Worm (Caenorhabditis elegans) whole organism, mixed stage, embryonic: ENCODE results near the gene znf-474.

Experiments used
- M03D4.4 ChIP-seq: sonication (generic microtip); optimal IDR thresholded peaks from 2 replicates; lab custom pipeline; 2017; ENCODE audit warnings: mild to moderate bottlenecking, missing genetic modification characterization, missing compliant biosample characterization
- bed-3 ChIP-seq: fragments of 200-800 bp; sonication (Bioruptor generic); optimal IDR thresholded peaks from 3 replicates; lab custom pipeline; 2018; ENCODE audit warnings: mild to moderate bottlenecking, missing genetic modification characterization, moderate library complexity, missing compliant biosample characterization
- blmp-1 ChIP-seq: fragments of 150-350 bp; optimal IDR thresholded peaks from 2 replicates; lab custom pipeline; 2014; ENCODE audit warnings: missing biosample characterization, missing genetic modification characterization
- ceh-39 ChIP-seq: fragments of 150-350 bp; optimal IDR thresholded peaks from 2 replicates; lab custom pipeline; 2014; ENCODE audit warnings: missing biosample characterization, missing genetic modification characterization
- ceh-43 ChIP-seq: fragments of 200-800 bp; sonication (Bioruptor generic); optimal IDR thresholded peaks from 2 replicates; lab custom pipeline; 2018; ENCODE audit warnings: mild to moderate bottlenecking, missing genetic modification characterization, moderate library complexity, missing compliant biosample characterization
- ceh-83 ChIP-seq: fragments of 200-800 bp; sonication (Bioruptor generic); optimal IDR thresholded peaks from 2 replicates; lab custom pipeline; 2018; ENCODE audit warnings: mild to moderate bottlenecking, missing genetic modification characterization, missing compliant biosample characterization
- ces-1 ChIP-seq: fragments of 150-350 bp; optimal IDR thresholded peaks from 2 replicates; lab custom pipeline; 2014; ENCODE audit warnings: missing biosample characterization, missing genetic modification reagents, missing genetic modification characterization
- cnd-1 ChIP-seq: fragments of 200-800 bp; sonication (Bioruptor generic); optimal IDR thresholded peaks from 2 replicates; lab custom pipeline; 2018; ENCODE audit warnings: mild to moderate bottlenecking, missing genetic modification characterization, missing compliant biosample characterization
- drap-1 ChIP-seq: fragments of 200-800 bp; sonication (Bioruptor generic); optimal IDR thresholded peaks from 3 replicates; lab custom pipeline; 2018; ENCODE audit warnings: mild to moderate bottlenecking, missing genetic modification characterization, missing compliant biosample characterization
- elt-1 ChIP-seq: sonication (generic microtip); optimal IDR thresholded peaks from 2 replicates; lab custom pipeline; 2017; ENCODE audit warnings: missing genetic modification characterization, mild to moderate bottlenecking, missing compliant biosample characterization, antibody characterized with exemption, moderate library complexity, borderline replicate concordance; ENCODE audit not compliant: insufficient read depth
- elt-3 ChIP-seq: fragments of 150-350 bp; optimal IDR thresholded peaks from 2 replicates; lab custom pipeline; 2014; ENCODE audit warnings: missing biosample characterization, missing genetic modification characterization
- flh-1 ChIP-seq: fragments of 200-800 bp; sonication (Bioruptor generic); optimal IDR thresholded peaks from 2 replicates; lab custom pipeline; 2018; ENCODE audit warnings: mild to moderate bottlenecking, missing genetic modification characterization, moderate library complexity, missing compliant biosample characterization
- ham-2 ChIP-seq: fragments of 200-800 bp; sonication (Bioruptor generic); optimal IDR thresholded peaks from 2 replicates; lab custom pipeline; 2018; ENCODE audit warnings: mild to moderate bottlenecking, missing genetic modification characterization, missing compliant biosample characterization
- hlh-1 ChIP-seq: fragments of 150-350 bp; optimal IDR thresholded peaks from 2 replicates; lab custom pipeline; 2014; ENCODE audit warnings: missing biosample characterization, missing genetic modification reagents, missing genetic modification characterization
- lin-13 ChIP-seq: fragments of 150-350 bp; optimal IDR thresholded peaks from 2 replicates; lab custom pipeline; 2014; ENCODE audit warnings: missing biosample characterization, missing genetic modification characterization
- lin-32 ChIP-seq: fragments of 200-800 bp; sonication (Bioruptor generic); optimal IDR thresholded peaks from 2 replicates; lab custom pipeline; 2018; ENCODE audit warnings: mild to moderate bottlenecking, missing genetic modification characterization, missing compliant biosample characterization
- lsy-2 ChIP-seq: fragments of 150-350 bp; optimal IDR thresholded peaks from 2 replicates; lab custom pipeline; 2014; ENCODE audit warnings: missing biosample characterization, missing genetic modification characterization
- mab-5 ChIP-seq: fragments of 150-350 bp; optimal IDR thresholded peaks from 2 replicates; lab custom pipeline; 2014; ENCODE audit warnings: missing biosample characterization, missing genetic modification characterization
- mep-1 ChIP-seq: fragments of 150-350 bp; optimal IDR thresholded peaks from 2 replicates; lab custom pipeline; 2017; ENCODE audit warnings: missing biosample characterization, missing genetic modification reagents, missing genetic modification characterization, inconsistent platforms
- mls-2 ChIP-seq: sonication (generic microtip); optimal IDR thresholded peaks from 2 replicates; lab custom pipeline; 2016; ENCODE audit warnings: mild to moderate bottlenecking, missing genetic modification characterization, moderate library complexity, missing compliant biosample characterization
- nhr-12 ChIP-seq: fragments of 150-350 bp; optimal IDR thresholded peaks from 2 replicates; lab custom pipeline; 2014; ENCODE audit warnings: missing biosample characterization, missing genetic modification characterization
- nhr-2 ChIP-seq: fragments of 150-350 bp; optimal IDR thresholded peaks from 2 replicates; lab custom pipeline; 2014; ENCODE audit warnings: missing biosample characterization, missing genetic modification characterization
- nhr-237 ChIP-seq: fragments of 150-350 bp; optimal IDR thresholded peaks from 2 replicates; lab custom pipeline; 2014; ENCODE audit warnings: missing biosample characterization, missing genetic modification characterization
- nhr-28 ChIP-seq: fragments of 150-350 bp; optimal IDR thresholded peaks from 2 replicates; lab custom pipeline; 2014; ENCODE audit warnings: missing biosample characterization, missing genetic modification characterization
- nhr-76 ChIP-seq: sonication (generic microtip); optimal IDR thresholded peaks from 2 replicates; lab custom pipeline; 2017; ENCODE audit warnings: missing biosample characterization, missing genetic modification characterization
- pha-4 ChIP-seq: fragments of 150-350 bp; optimal IDR thresholded peaks from 2 replicates; lab custom pipeline; 2018; ENCODE audit warnings: missing biosample characterization, missing genetic modification reagents, missing genetic modification characterization
- sem-2 ChIP-seq: fragments of 200-800 bp; sonication (Bioruptor generic); optimal IDR thresholded peaks from 2 replicates; lab custom pipeline; 2018; ENCODE audit warnings: mild to moderate bottlenecking, missing genetic modification characterization, missing compliant biosample characterization
- snpc-4 ChIP-seq: fragments of 150-350 bp; optimal IDR thresholded peaks from 2 replicates; lab custom pipeline; 2014; ENCODE audit warnings: missing biosample characterization, missing genetic modification characterization
- sptf-1 ChIP-seq: sonication (generic microtip); optimal IDR thresholded peaks from 2 replicates; lab custom pipeline; 2017; ENCODE audit warnings: mild to moderate bottlenecking, missing genetic modification characterization, moderate library complexity, missing compliant biosample characterization
- tbx-8 ChIP-seq: fragments of 200-800 bp; sonication (Bioruptor generic); optimal IDR thresholded peaks from 2 replicates; lab custom pipeline; 2018; ENCODE audit warnings: mild to moderate bottlenecking, missing genetic modification characterization, moderate library complexity, missing compliant biosample characterization
- unc-120 ChIP-seq: sonication (generic microtip); optimal IDR thresholded peaks from 2 replicates; lab custom pipeline; 2017; ENCODE audit warnings: missing genetic modification characterization, missing compliant biosample characterization; ENCODE audit not compliant: poor library complexity, severe bottlenecking
- unc-39 ChIP-seq: fragments of 150-350 bp; optimal IDR thresholded peaks from 2 replicates; lab custom pipeline; 2014; ENCODE audit warnings: missing biosample characterization, missing genetic modification characterization
- unc-62 ChIP-seq: fragments of 150-350 bp; optimal IDR thresholded peaks from 2 replicates; lab custom pipeline; 2014; ENCODE audit warnings: missing biosample characterization, missing genetic modification reagents, missing genetic modification characterization
- zip-8 ChIP-seq: fragments of 150-350 bp; optimal IDR thresholded peaks from 2 replicates; lab custom pipeline; 2014; ENCODE audit warnings: missing biosample characterization, missing genetic modification characterization
- ztf-11 ChIP-seq: fragments of 150-350 bp; optimal IDR thresholded peaks from 2 replicates; lab custom pipeline; 2014; ENCODE audit warnings: missing biosample characterization, missing genetic modification characterization

Gene znf-474

ce11 chrX:12171631-12172348 is 22.1 kb downstream of the znf-474 start, which contains the start of gene F57G12.1:
TSS of gene F57G12.1 (minus strand) at chrX:12171681.
- TF ChIP-seq sptf-1 (peak; percentile 66), mls-2 (peak; percentile 75), flh-1 (GFP tag; lab: Kevin White, UChicago) (no peak), M03D4.4 (peak; percentile 53), nhr-76 (tag; lab: Kevin White, UChicago) (no peak), blmp-1 (tag; lab: Kevin White, UChicago) (no peak), nhr-28 (tag; lab: Kevin White, UChicago) (no peak), sem-2 (no peak), nhr-12 (tag; lab: Kevin White, UChicago) (no peak), unc-120 (tag; lab: Kevin White, UChicago) (peak; percentile 94), ham-2 (GFP tag; lab: Kevin White, UChicago) (peak; percentile 87), tbx-8 (GFP tag; lab: Kevin White, UChicago) (no peak), lin-13 (tag; lab: Kevin White, UChicago) (peak; percentile 78), pha-4 (peak; percentile 90), drap-1 (GFP tag; lab: Kevin White, UChicago) (peak; percentile 55), elt-3 (tag; lab: Kevin White, UChicago) (peak; percentile 18), mab-5 (tag; lab: Kevin White, UChicago) (no peak), ceh-43 (no peak), mep-1 (tag; lab: Kevin White, UChicago) (peak; percentile 81), nhr-237 (peak; percentile 66), zip-8 (tag; lab: Kevin White, UChicago) (peak; percentile 52), lsy-2 (tag; lab: Kevin White, UChicago) (peak; percentile 58), ces-1 (peak; percentile 54), bed-3 (no peak), ceh-83 (GFP tag; lab: Kevin White, UChicago) (peak; percentile 80), unc-62 (GFP tag; lab: Kevin White, UChicago) (peak; percentile 69), nhr-2 (tag; lab: Kevin White, UChicago) (peak; percentile 76), lin-32 (GFP tag; lab: Kevin White, UChicago) (no peak), snpc-4 (tag; lab: Kevin White, UChicago) (no peak), hlh-1 (tag; lab: Kevin White, UChicago) (peak; percentile 75), elt-1 (tag; lab: Kevin White, UChicago) (peak; percentile 32), cnd-1 (peak; percentile 42), ceh-39 (peak; percentile 33), unc-39 (tag; lab: Kevin White, UChicago) (no peak), ztf-11 (tag; lab: Kevin White, UChicago) (peak; percentile 85)

- no peak for TF ChIP-seq elt-3 (tag; lab: Kevin White, UChicago)
- peak; percentile 18 for TF ChIP-seq unc-62 (GFP tag; lab: Kevin White, UChicago)
- TF ChIP-seq elt-1 (tag; lab: Kevin White, UChicago), result peak; percentile 92
- peak; percentile 28 for TF ChIP-seq nhr-2 (tag; lab: Kevin White, UChicago)
- TF ChIP-seq lin-32 (GFP tag; lab: Kevin White, UChicago), result peak; percentile 59
These were observed 22.9 kb downstream of the znf-474 start for ce11 chrX:12172482-12173134.

ce11 chrX:12173989-12174388 is 24.3 kb downstream of the znf-474 start:
- TF ChIP-seq mab-5 (tag; lab: Kevin White, UChicago) (no peak), hlh-1 (tag; lab: Kevin White, UChicago) (no peak), drap-1 (GFP tag; lab: Kevin White, UChicago) (no peak), zip-8 (tag; lab: Kevin White, UChicago) (no peak), nhr-28 (tag; lab: Kevin White, UChicago) (no peak), M03D4.4 (no peak), sptf-1 (no peak), sem-2 (no peak), ceh-83 (GFP tag; lab: Kevin White, UChicago) (no peak), unc-39 (tag; lab: Kevin White, UChicago) (no peak), nhr-76 (tag; lab: Kevin White, UChicago) (no peak)
